Worm (Caenorhabditis elegans) whole organism, young adult: ENCODE measurements around the gene C36A4.4.

Source experiments
- B0336.3 ChIP-seq: fragments of 200-800 bp; sonication (Bioruptor generic); IDR thresholded peaks from 2 replicates; pipeline ENCODE4 v1.3.6; 2022; ENCODE audit warnings: missing genetic modification characterization, missing compliant biosample characterization
- C06A6.2 ChIP-seq: fragments of 200-800 bp; sonication (Bioruptor generic); conservative IDR thresholded peaks from 2 replicates; pipeline ENCODE4 v1.3.6; 2022; ENCODE audit warnings: missing genetic modification characterization, missing compliant biosample characterization
- C17E4.6 ChIP-seq: fragments of 200-800 bp; sonication (Bioruptor generic); IDR thresholded peaks from 2 replicates; pipeline ENCODE4 v1.3.6; 2022; ENCODE audit warnings: missing genetic modification reagents, missing genetic modification characterization, missing compliant biosample characterization
- F23B12.7 ChIP-seq: sonication (generic microtip); optimal IDR thresholded peaks from 2 replicates; lab custom pipeline; 2017; ENCODE audit warnings: missing genetic modification characterization, mild to moderate bottlenecking, missing compliant biosample characterization, antibody characterized with exemption, moderate library complexity; ENCODE audit not compliant: insufficient read depth
- F37B4.10 ChIP-seq: fragments of 200-800 bp; sonication (Bioruptor generic); IDR thresholded peaks from 2 replicates; pipeline ENCODE4 v1.3.6; 2022; ENCODE audit warnings: missing genetic modification characterization, missing compliant biosample characterization
- F57A8.1 ChIP-seq: fragments of 200-800 bp; sonication (Bioruptor generic); optimal IDR thresholded peaks from 2 replicates; lab custom pipeline; 2018; ENCODE audit warnings: mild to moderate bottlenecking, missing genetic modification characterization, moderate library complexity, missing compliant biosample characterization
- F57C9.4 ChIP-seq: sonication (generic microtip); optimal IDR thresholded peaks from 2 replicates; lab custom pipeline; 2017; ENCODE audit warnings: mild to moderate bottlenecking, missing genetic modification characterization, missing compliant biosample characterization
- Y56A3A.18 ChIP-seq: fragments of 200-800 bp; sonication (Bioruptor generic); IDR thresholded peaks from 2 replicates; pipeline ENCODE4 v1.3.6; 2022; ENCODE audit warnings: missing genetic modification reagents, missing genetic modification characterization, missing compliant biosample characterization
- Y67H2A.10 ChIP-seq: fragments of 200-800 bp; sonication (Bioruptor generic); conservative IDR thresholded peaks from 2 replicates; pipeline ENCODE4 v1.3.6; 2022; ENCODE audit warnings: missing genetic modification reagents, missing genetic modification characterization, missing compliant biosample characterization
- akir-1 ChIP-seq: fragments of 200-800 bp; sonication (Bioruptor generic); optimal IDR thresholded peaks from 2 replicates; lab custom pipeline; 2018; ENCODE audit warnings: mild to moderate bottlenecking, missing genetic modification characterization, moderate library complexity, missing compliant biosample characterization
- ama-1 ChIP-seq, 3 experiments: fragments of 150-350 bp in 1 of 3; sonication (generic microtip) in 2 of 3; optimal IDR thresholded peaks; 2 replicates each; lab custom pipeline; 2014 to 2018; ENCODE audit warnings: missing biosample characterization in 2 of 3, missing genetic modification characterization in 2 of 3, missing genetic modification reagents in 2 of 3
- aptf-2 ChIP-seq: fragments of 200-800 bp; sonication (Bioruptor generic); conservative IDR thresholded peaks from 2 replicates; pipeline ENCODE4 v1.3.6; 2022; ENCODE audit warnings: missing genetic modification reagents, missing genetic modification characterization, missing compliant biosample characterization
- aptf-3 ChIP-seq: fragments of 200-800 bp; sonication (Bioruptor generic); IDR thresholded peaks from 2 replicates; pipeline ENCODE4 v1.3.6; 2022; ENCODE audit warnings: missing genetic modification characterization, missing compliant biosample characterization
- athp-1 ChIP-seq: sonication (generic microtip); optimal IDR thresholded peaks from 2 replicates; lab custom pipeline; 2017; ENCODE audit warnings: mild to moderate bottlenecking, missing genetic modification characterization, missing compliant biosample characterization
- attf-3 ChIP-seq: fragments of 200-800 bp; sonication (Bioruptor generic); conservative IDR thresholded peaks from 2 replicates; pipeline ENCODE4 v1.3.6; 2022; ENCODE audit warnings: missing genetic modification reagents, missing genetic modification characterization, missing compliant biosample characterization
- bed-1 ChIP-seq: fragments of 200-800 bp; sonication (Bioruptor generic); IDR thresholded peaks from 2 replicates; pipeline ENCODE4 v1.3.6; 2022; ENCODE audit warnings: missing genetic modification reagents, missing genetic modification characterization, missing compliant biosample characterization
- bed-2 ChIP-seq: fragments of 200-800 bp; sonication (Bioruptor generic); IDR thresholded peaks from 2 replicates; pipeline ENCODE4 v1.3.6; 2022; ENCODE audit warnings: missing genetic modification reagents, missing genetic modification characterization, missing compliant biosample characterization
- ccch-3 ChIP-seq: fragments of 200-800 bp; sonication (Bioruptor generic); optimal IDR thresholded peaks from 2 replicates; lab custom pipeline; 2018; ENCODE audit warnings: mild to moderate bottlenecking, missing genetic modification characterization, missing compliant biosample characterization
- cebp-1 ChIP-seq, 2 experiments: fragments of 200-800 bp in 1 of 2; sonication (Bioruptor generic) in 1 of 2; sonication (generic microtip) in 1 of 2; IDR thresholded peaks in 1 of 2; optimal IDR thresholded peaks in 1 of 2; 2 replicates each; pipeline versions ENCODE4 v1.3.6 to Lab custom; 2017 to 2022; ENCODE audit warnings: missing compliant biosample characterization in 2 of 2, missing genetic modification characterization in 2 of 2, mild to moderate bottlenecking in 1 of 2, missing genetic modification reagents in 1 of 2, moderate library complexity in 1 of 2
- cebp-2 ChIP-seq: fragments of 200-800 bp; sonication (Bioruptor generic); IDR thresholded peaks from 2 replicates; pipeline ENCODE4 v1.3.6; 2022; ENCODE audit warnings: missing genetic modification characterization, missing compliant biosample characterization
- ceh-100 ChIP-seq: fragments of 200-800 bp; sonication (Bioruptor generic); IDR thresholded peaks from 2 replicates; pipeline ENCODE4 v1.3.6; 2022; ENCODE audit warnings: missing genetic modification reagents, missing genetic modification characterization, missing compliant biosample characterization
- ceh-27 ChIP-seq: fragments of 200-800 bp; sonication (Bioruptor generic); optimal IDR thresholded peaks from 2 replicates; lab custom pipeline; 2018; ENCODE audit warnings: mild to moderate bottlenecking, missing genetic modification characterization, moderate library complexity, missing compliant biosample characterization
- ceh-91 ChIP-seq: fragments of 200-800 bp; sonication (Bioruptor generic); IDR thresholded peaks from 2 replicates; pipeline ENCODE4 v1.3.6; 2022; ENCODE audit warnings: missing genetic modification reagents, missing genetic modification characterization, missing compliant biosample characterization
- egrh-3 ChIP-seq: fragments of 200-800 bp; sonication (Bioruptor generic); IDR thresholded peaks from 2 replicates; pipeline ENCODE4 v1.3.6; 2022; ENCODE audit warnings: missing genetic modification reagents, missing genetic modification characterization, missing compliant biosample characterization
- ets-4 ChIP-seq: fragments of 200-800 bp; sonication (Bioruptor generic); optimal IDR thresholded peaks from 2 replicates; lab custom pipeline; 2018; ENCODE audit warnings: mild to moderate bottlenecking, missing genetic modification characterization, missing compliant biosample characterization
- fkh-3 ChIP-seq: sonication (generic microtip); optimal IDR thresholded peaks from 2 replicates; lab custom pipeline; 2016; ENCODE audit warnings: mild to moderate bottlenecking, missing genetic modification characterization, missing compliant biosample characterization
- him-1 ChIP-seq: sonication (generic microtip); optimal IDR thresholded peaks from 2 replicates; lab custom pipeline; 2016; ENCODE audit warnings: missing genotype, missing genetic modification reagents, missing genetic modification characterization, missing compliant biosample characterization
- hlh-12 ChIP-seq: sonication (generic microtip); optimal IDR thresholded peaks from 2 replicates; lab custom pipeline; 2016; ENCODE audit warnings: missing genetic modification characterization, missing compliant biosample characterization
- hlh-26 ChIP-seq: fragments of 200-800 bp; sonication (Bioruptor generic); conservative IDR thresholded peaks from 2 replicates; pipeline ENCODE4 v1.3.6; 2022; ENCODE audit warnings: missing genetic modification reagents, missing genetic modification characterization, missing compliant biosample characterization
- hmg-1.2 ChIP-seq: fragments of 200-800 bp; sonication (Bioruptor generic); IDR thresholded peaks from 2 replicates; pipeline ENCODE4 v1.3.6; 2022; ENCODE audit warnings: missing genetic modification reagents, missing genetic modification characterization, missing compliant biosample characterization
- lin-40 ChIP-seq: sonication (generic microtip); optimal IDR thresholded peaks from 2 replicates; lab custom pipeline; 2016; ENCODE audit warnings: missing genetic modification characterization, mild to moderate bottlenecking, missing compliant biosample characterization, missing genotype, missing genetic modification reagents
- lir-1 ChIP-seq: fragments of 200-800 bp; sonication (Bioruptor generic); conservative IDR thresholded peaks from 2 replicates; pipeline ENCODE4 v1.3.6; 2022; ENCODE audit warnings: missing genetic modification reagents, missing genetic modification characterization, missing compliant biosample characterization
- lsl-1 ChIP-seq: fragments of 200-800 bp; sonication (Bioruptor generic); optimal IDR thresholded peaks from 2 replicates; lab custom pipeline; 2018; ENCODE audit warnings: mild to moderate bottlenecking, missing genetic modification characterization, moderate library complexity, missing compliant biosample characterization
- mel-28 ChIP-seq: sonication (generic microtip); optimal IDR thresholded peaks from 2 replicates; lab custom pipeline; 2016; ENCODE audit warnings: borderline replicate concordance, mild to moderate bottlenecking, missing genetic modification characterization, missing compliant biosample characterization
- mes-4 ChIP-seq: sonication (generic microtip); optimal IDR thresholded peaks from 2 replicates; lab custom pipeline; 2016; ENCODE audit warnings: missing genotype, missing genetic modification characterization, missing compliant biosample characterization
- nfyb-1 ChIP-seq: fragments of 200-800 bp; sonication (Bioruptor generic); IDR thresholded peaks from 2 replicates; pipeline ENCODE4 v1.3.6; 2022; ENCODE audit warnings: missing genetic modification reagents, missing genetic modification characterization, missing compliant biosample characterization
- nhr-120 ChIP-seq: fragments of 200-800 bp; sonication (Bioruptor generic); IDR thresholded peaks from 2 replicates; pipeline ENCODE4 v1.3.6; 2022; ENCODE audit warnings: missing genetic modification characterization, missing compliant biosample characterization
- pbrm-1 ChIP-seq: fragments of 200-800 bp; sonication (Bioruptor generic); IDR thresholded peaks from 2 replicates; pipeline ENCODE4 v1.3.6; 2022; ENCODE audit warnings: missing genetic modification reagents, missing genetic modification characterization, missing compliant biosample characterization
- sea-2 ChIP-seq: fragments of 200-800 bp; sonication (Bioruptor generic); IDR thresholded peaks from 2 replicates; pipeline ENCODE4 v1.3.6; 2022; ENCODE audit warnings: missing genetic modification characterization, missing compliant biosample characterization
- snpc-1.3 ChIP-seq: sonication (generic microtip); optimal IDR thresholded peaks from 2 replicates; lab custom pipeline; 2017; ENCODE audit warnings: missing genetic modification characterization, mild to moderate bottlenecking, missing compliant biosample characterization, antibody characterized with exemption, moderate library complexity, missing genotype, missing genetic modification reagents; ENCODE audit not compliant: insufficient read depth
- snpc-3.4 ChIP-seq: sonication (generic microtip); optimal IDR thresholded peaks from 2 replicates; lab custom pipeline; 2017; ENCODE audit warnings: missing genetic modification characterization, mild to moderate bottlenecking, missing compliant biosample characterization, antibody characterized with exemption, moderate library complexity, missing genotype, missing genetic modification reagents
- tlf-1 ChIP-seq: fragments of 200-800 bp; sonication (Bioruptor generic); optimal IDR thresholded peaks from 2 replicates; lab custom pipeline; 2018; ENCODE audit warnings: mild to moderate bottlenecking, missing genetic modification characterization, missing compliant biosample characterization
- zim-3 ChIP-seq: sonication (generic microtip); optimal IDR thresholded peaks from 2 replicates; lab custom pipeline; 2017; ENCODE audit warnings: mild to moderate bottlenecking, missing genetic modification characterization, moderate library complexity, missing compliant biosample characterization
- ztf-18 ChIP-seq: sonication (generic microtip); optimal IDR thresholded peaks from 2 replicates; lab custom pipeline; 2016; ENCODE audit warnings: missing genotype, mild to moderate bottlenecking, missing genetic modification characterization, missing compliant biosample characterization
- ztf-25 ChIP-seq: fragments of 200-800 bp; sonication (Bioruptor generic); IDR thresholded peaks from 2 replicates; pipeline ENCODE4 v1.3.6; 2022; ENCODE audit warnings: missing genetic modification reagents, missing genetic modification characterization, missing compliant biosample characterization
- ztf-28 ChIP-seq: fragments of 200-800 bp; sonication (Bioruptor generic); IDR thresholded peaks from 2 replicates; pipeline ENCODE4 v1.3.6; 2022; ENCODE audit warnings: missing genetic modification reagents, missing genetic modification characterization, missing compliant biosample characterization
- ztf-6 ChIP-seq: fragments of 200-800 bp; sonication (Bioruptor generic); IDR thresholded peaks from 2 replicates; pipeline ENCODE4 v1.3.6; 2022; ENCODE audit warnings: missing genetic modification reagents, missing genetic modification characterization, missing compliant biosample characterization

Gene C36A4.4

ce11 chrIII:3869292-3869781, 25.9 kb upstream of the C36A4.4 start (continued):
- no peak for TF ChIP-seq egrh-3
- TF ChIP-seq snpc-1.3 (tag; lab: Kevin White, UChicago), result peak; percentile 93
- TF ChIP-seq zim-3, result peak; percentile 77
- TF ChIP-seq ccch-3 (GFP tag; lab: Kevin White, UChicago), result no peak
- peak; percentile 77 for TF ChIP-seq ets-4 (GFP tag; lab: Kevin White, UChicago)
- TF ChIP-seq ztf-28 (GFP tag; lab: Robert Waterston, UW), result no peak
- peak; percentile 80 for TF ChIP-seq him-1 (tag; lab: Kevin White, UChicago)
- peak; percentile 83; the same call in 1 of the 2 replicates for TF ChIP-seq aptf-3 (GFP tag; lab: Robert Waterston, UW)
- TF ChIP-seq nhr-120 (GFP tag; lab: Robert Waterston, UW), result no peak
- no peak for TF ChIP-seq ama-1 (optimal IDR thresholded peaks at IDR 0.05; lab: Kevin White, UChicago)
- TF ChIP-seq ama-1 (GFP tag; optimal IDR thresholded peaks at IDR 0.05; lab: Kevin White, UChicago), result peak in 1 of 2 experiments; percentile 96
- TF ChIP-seq ceh-100 (GFP tag; lab: Robert Waterston, UW), result peak; percentile 71
- TF ChIP-seq hlh-26 (GFP tag; lab: Robert Waterston, UW), result no peak
- peak; percentile 35 for TF ChIP-seq hlh-12 (tag; lab: Kevin White, UChicago)
- TF ChIP-seq bed-2 (GFP tag; lab: Robert Waterston, UW), result no peak
- peak; percentile 76 for TF ChIP-seq mel-28 (tag; lab: Kevin White, UChicago)
- TF ChIP-seq akir-1 (GFP tag; lab: Kevin White, UChicago), result no peak
- peak; percentile 59 for TF ChIP-seq ztf-18
- TF ChIP-seq fkh-3 (tag; lab: Kevin White, UChicago), result no peak
- peak; percentile 94 for TF ChIP-seq B0336.3 (GFP tag; lab: Robert Waterston, UW)
- TF ChIP-seq cebp-2 (GFP tag; lab: Robert Waterston, UW), result peak; percentile 73; the same call in 1 of the 2 replicates
- peak; percentile 63; the same call in 1 of the 2 replicates for TF ChIP-seq C17E4.6 (GFP tag; lab: Robert Waterston, UW)
- peak; percentile 88 for TF ChIP-seq tlf-1 (GFP tag; lab: Kevin White, UChicago)
- no peak for TF ChIP-seq F57A8.1 (GFP tag; lab: Kevin White, UChicago)
- TF ChIP-seq F37B4.10, result no peak
- no peak for TF ChIP-seq aptf-2 (GFP tag; lab: Robert Waterston, UW)
- TF ChIP-seq attf-3 (GFP tag; lab: Robert Waterston, UW), result no peak
- TF ChIP-seq cebp-1 (GFP tag; IDR thresholded peaks at IDR 0.05; lab: Robert Waterston, UW), result no peak
- peak; percentile 87 for TF ChIP-seq cebp-1 (tag; optimal IDR thresholded peaks at IDR 0.05; lab: Kevin White, UChicago)
- TF ChIP-seq ceh-27 (GFP tag; lab: Kevin White, UChicago), result peak; percentile 41
- TF ChIP-seq ztf-6 (GFP tag; lab: Robert Waterston, UW), result no peak
- peak; percentile 18; the same call in 1 of the 2 replicates for TF ChIP-seq ceh-91 (GFP tag; lab: Robert Waterston, UW)
- no peak for TF ChIP-seq C06A6.2 (GFP tag; lab: Robert Waterston, UW)
- TF ChIP-seq hmg-1.2, result peak; percentile 45
- TF ChIP-seq nfyb-1 (GFP tag; lab: Robert Waterston, UW), result peak; percentile 78
- TF ChIP-seq Y67H2A.10 (GFP tag; lab: Robert Waterston, UW), result no peak
- peak; percentile 62 for TF ChIP-seq mes-4 (tag; lab: Kevin White, UChicago)
- peak; percentile 94 for TF ChIP-seq athp-1
- TF ChIP-seq lir-1, result 0 out of 2 replicates have a peak, but pooled peaks have one; percentile 26
- TF ChIP-seq Y56A3A.18, result peak; percentile 95
- no peak for TF ChIP-seq sea-2 (GFP tag; lab: Robert Waterston, UW)
- no peak for TF ChIP-seq bed-1 (GFP tag; lab: Robert Waterston, UW)
- peak; percentile 90 for TF ChIP-seq F57C9.4 (tag; lab: Kevin White, UChicago)
- peak; percentile 71 for TF ChIP-seq lsl-1 (GFP tag; lab: Kevin White, UChicago)
- TF ChIP-seq snpc-3.4 (tag; lab: Kevin White, UChicago), result peak; percentile 90
- TF ChIP-seq ztf-25 (GFP tag; lab: Robert Waterston, UW), result no peak
- TF ChIP-seq lin-40, result peak; percentile 4
- TF ChIP-seq F23B12.7 (tag; lab: Kevin White, UChicago), result peak; percentile 47
- TF ChIP-seq pbrm-1 (GFP tag; lab: Robert Waterston, UW), result peak; percentile 80; the same call in 1 of the 2 replicates
